Worm (Caenorhabditis elegans) whole organism, dauer: ENCODE data around the gene C31C9.7.
"Not testable (repeated sequence)": the region's sequence is repeated elsewhere in the genome, so short reads cannot be mapped to it uniquely, and the experiment has no call there.

ENCODE experiments used
- unc-62 ChIP-seq: sonication (generic microtip); optimal IDR thresholded peaks from 2 replicates; lab custom pipeline; 2017; ENCODE audit warnings: missing biosample characterization, missing genetic modification reagents, missing genetic modification characterization

Gene C31C9.7

ce11 chrII:13668844-13669441 is at the start of gene C31C9.7:
C31C9.7 (plus strand) TSS chrII:13669104.
- TF ChIP-seq unc-62: no peak

- no peak for TF ChIP-seq unc-62
Measured at ce11 chrII:13624330-13624729, 44.6 kb upstream of the C31C9.7 start, which contains the start of gene gst-16. gst-16 (minus strand) TSS chrII:13624440.

ce11 chrII:13627001-13627400 is 41.9 kb upstream of the C31C9.7 start, which contains the start of gene gst-19:
gst-19 (minus strand) TSS chrII:13627145.
- TF ChIP-seq unc-62: no peak

- TF ChIP-seq unc-62: no peak
Measured at ce11 chrII:13630690-13631089, 38.2 kb upstream of the C31C9.7 start, which contains the start of the genes gst-17 and gst-18. gst-17 (minus strand) TSS chrII:13630790. gst-18 (minus strand) TSS chrII:13630887.

DNA sequence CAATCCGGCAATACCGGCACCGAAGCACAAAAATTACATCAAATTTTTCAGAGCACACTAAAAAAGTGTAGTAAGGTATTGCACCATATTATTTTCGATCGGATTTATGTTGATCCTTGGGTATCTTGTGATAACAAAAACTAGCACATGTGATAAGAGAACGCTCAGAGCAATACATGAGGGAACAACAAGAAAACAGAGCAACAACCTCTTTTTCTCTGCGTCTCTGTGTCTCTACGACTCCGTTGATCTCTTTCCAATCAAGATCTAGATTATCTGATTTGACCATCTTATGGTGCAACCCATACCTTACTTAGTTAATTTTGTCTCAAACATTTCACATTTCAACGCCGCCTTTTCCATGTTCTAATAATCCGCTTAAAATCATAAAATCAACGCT is 36.7 kb upstream of the C31C9.7 start, which contains the start of gene tag-10:
TSS of gene tag-10 (plus strand) at position 347 of the 400 bp plus-strand sequence.
- TF ChIP-seq unc-62: no peak

- TF ChIP-seq unc-62: no peak
Measured at ce11 chrII:13636596-13636995, 32.3 kb upstream of the C31C9.7 start.

- TF ChIP-seq unc-62: no peak
Measured at ce11 chrII:13637464-13637863, 31.4 kb upstream of the C31C9.7 start.

DNA sequence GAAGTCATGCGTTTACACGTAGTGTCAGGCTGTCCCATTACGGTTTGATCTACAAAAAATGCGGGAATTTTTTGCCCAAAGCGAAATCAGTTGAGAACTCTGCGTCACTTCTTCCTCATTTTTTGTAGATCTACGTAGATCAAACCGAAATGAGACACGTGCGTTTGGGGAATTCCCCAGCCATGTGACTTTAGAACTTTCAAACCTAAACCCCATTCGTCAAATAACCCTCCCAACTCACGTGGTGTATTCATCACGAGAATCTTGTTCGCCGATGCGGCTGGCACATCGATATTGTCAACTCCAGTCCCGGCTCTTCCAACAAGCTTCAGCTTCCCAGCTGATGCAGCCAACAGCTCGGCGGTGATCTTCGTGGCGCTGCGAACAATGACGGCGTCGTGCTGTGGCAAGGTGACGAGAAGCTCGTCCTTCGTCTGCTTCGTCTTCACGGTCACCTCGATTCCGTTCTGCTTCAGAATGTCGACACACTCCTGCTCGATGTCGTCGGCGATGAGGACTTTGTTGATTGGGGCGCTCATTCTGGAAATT is 30.9 kb upstream of the C31C9.7 start, which contains the start of gene phdh-1:
TSS of gene phdh-1 (minus strand) at position 540 of the 549 bp plus-strand sequence.
- TF ChIP-seq unc-62: no peak

ce11 chrII:13638576-13638975 is 30.3 kb upstream of the C31C9.7 start:
- TF ChIP-seq unc-62: no peak

DNA sequence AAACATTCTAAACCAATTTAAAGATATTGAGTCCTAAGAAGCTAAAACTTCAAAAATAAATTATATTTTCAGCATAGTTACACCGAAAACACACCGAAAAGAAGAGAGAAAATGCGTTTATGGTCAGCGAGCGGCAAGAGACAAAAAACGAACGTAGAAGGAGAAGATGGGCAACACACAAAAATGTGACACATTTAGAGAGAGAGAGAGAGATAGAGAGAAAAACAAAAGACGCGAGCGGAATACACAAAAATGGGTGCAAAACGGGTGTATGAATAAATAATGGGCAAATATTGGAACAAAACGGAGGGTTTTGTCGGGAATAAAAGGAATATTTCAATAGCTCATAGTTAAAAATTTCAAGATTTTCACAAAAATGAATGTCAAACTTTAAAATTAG is 28.7 kb upstream of the C31C9.7 start:
- no peak for TF ChIP-seq unc-62

- no peak for TF ChIP-seq unc-62
Measured at ce11 chrII:13641311-13641710, 27.6 kb upstream of the C31C9.7 start, which contains the start of gene fbxa-167. fbxa-167 (plus strand) TSS chrII:13641489.

ce11 chrII:13648230-13648629 is 20.7 kb upstream of the C31C9.7 start, which contains the start of gene fbxa-169:
fbxa-169 (plus strand) TSS chrII:13648530.
- no peak for TF ChIP-seq unc-62

DNA sequence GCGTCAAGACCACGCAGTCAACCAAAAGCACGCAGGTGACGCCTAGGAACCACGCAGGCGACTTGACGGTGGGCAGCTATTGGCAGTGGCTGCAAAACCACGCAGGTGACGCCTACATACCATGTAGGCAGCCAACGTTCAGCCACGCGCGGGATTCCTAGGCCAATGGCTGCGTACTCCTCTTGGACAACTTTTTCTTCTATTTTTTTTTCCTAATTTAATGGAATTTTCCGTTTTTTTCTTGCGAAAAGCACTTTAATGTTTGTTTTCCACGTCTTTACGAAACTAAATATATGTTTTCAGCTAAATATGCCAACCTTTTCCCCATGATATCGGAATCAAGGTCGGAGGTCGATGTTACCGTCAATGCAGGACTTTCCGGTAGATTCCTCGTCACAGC is 14.2 kb upstream of the C31C9.7 start, which contains the start of gene C31C9.9:
TSS of gene C31C9.9 (plus strand) at position 301 of the 400 bp plus-strand sequence.
- TF ChIP-seq unc-62: not testable (repeated sequence)

DNA sequence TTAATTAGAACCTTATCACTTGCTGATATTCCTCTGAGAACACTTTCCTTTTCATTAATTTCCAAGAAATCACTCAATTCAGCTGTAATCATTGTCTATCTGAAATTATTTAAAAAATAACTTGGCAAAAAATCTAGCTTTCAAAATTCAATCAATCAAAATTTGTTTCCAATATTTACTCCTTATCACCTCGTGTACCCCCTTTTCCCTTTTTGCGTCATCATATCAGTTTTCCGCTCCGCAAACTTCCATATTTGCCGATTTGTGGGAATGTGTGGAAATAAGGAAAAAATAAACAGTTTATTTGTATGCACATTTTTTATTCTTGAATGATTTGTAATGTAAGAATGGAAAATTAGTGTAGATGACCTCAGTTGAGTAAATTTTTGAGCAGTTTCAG is 6.9 kb upstream of the C31C9.7 start, which contains the start of gene C31C9.6:
TSS of gene C31C9.6 (minus strand) at position 101 of the 400 bp plus-strand sequence.
- TF ChIP-seq unc-62: not testable (repeated sequence)

- no peak for TF ChIP-seq unc-62
Measured at ce11 chrII:13664416-13664815, 4.5 kb upstream of the C31C9.7 start.

ce11 chrII:13664993-13665680 is 3.8 kb upstream of the C31C9.7 start:
- no peak for TF ChIP-seq unc-62

ce11 chrII:13670707-13671295 is 1.9 kb downstream of the C31C9.7 start:
- TF ChIP-seq unc-62: no peak
